Worm (Caenorhabditis elegans): Measurements from ENCODE around the gene str-109.

DNA sequence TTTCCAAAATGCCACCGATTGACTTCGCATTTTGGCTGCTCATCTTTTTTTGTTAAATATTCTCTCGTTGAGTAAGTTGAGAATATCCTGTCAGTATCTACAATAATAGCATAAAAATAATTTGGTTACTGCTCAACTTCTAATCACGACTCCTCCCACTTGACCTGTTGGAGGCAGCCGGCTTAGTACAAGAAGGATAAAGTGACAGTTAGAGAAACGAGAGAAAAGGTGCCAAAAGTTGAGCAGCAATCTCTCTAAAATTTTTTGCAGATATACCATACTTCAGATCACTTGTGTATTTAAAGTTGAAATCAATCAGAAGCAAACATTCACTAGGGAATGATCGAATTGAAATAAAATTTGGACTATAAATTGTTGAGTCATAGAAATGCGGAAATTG lies 37.3 kb downstream of the str-109 start, which contains the start of gene nhr-111:
- TF ChIP-seq him-1 (tag; optimal IDR thresholded peaks at IDR 0.05) (no peak), W03F9.2 (tag; optimal IDR thresholded peaks at IDR 0.05) (no peak)

Measured in whole organism, L4/young adult.